Fruit fly (Drosophila melanogaster) whole organism, embryonic: Measurements from ENCODE around the gene CG45066.

Experiments used
- Atf3 ChIP-seq: fragments of 200-800 bp; sonication (Bioruptor generic); optimal IDR thresholded peaks from 3 replicates; lab custom pipeline; 2016; ENCODE audit warnings: missing biosample characterization, missing genetic modification characterization
- Awh ChIP-seq: fragments of 200-800 bp; sonication (Bioruptor generic); IDR thresholded peaks from 2 replicates; pipeline ENCODE4, ENCODE4 v1.3.6; 2022; ENCODE audit warnings: missing biosample characterization, missing genetic modification characterization
- B-H2 ChIP-seq: fragments of 200-800 bp; sonication (Bioruptor generic); optimal IDR thresholded peaks from 2 replicates; lab custom pipeline; 2018; ENCODE audit warnings: missing biosample characterization, mild to moderate bottlenecking, missing genetic modification characterization
- CG10147 ChIP-seq: fragments of 200-800 bp; sonication (Bioruptor generic); optimal IDR thresholded peaks from 2 replicates; lab custom pipeline; 2019; ENCODE audit warnings: missing biosample characterization, mild to moderate bottlenecking, missing genetic modification characterization, moderate library complexity
- CG10274 ChIP-seq: fragments of 200-800 bp; sonication (Bioruptor generic); optimal IDR thresholded peaks from 3 replicates; lab custom pipeline; 2017; ENCODE audit warnings: missing biosample characterization, mild to moderate bottlenecking, missing genetic modification characterization
- CG11560 ChIP-seq: fragments of 200-800 bp; sonication (Bioruptor generic); IDR thresholded peaks from 3 replicates; pipeline ENCODE4 v1.3.6; 2022; ENCODE audit warnings: missing biosample characterization, missing genetic modification characterization
- CG12155 ChIP-seq: fragments of 200-800 bp; sonication (Bioruptor generic); optimal IDR thresholded peaks from 3 replicates; lab custom pipeline; 2016; ENCODE audit warnings: missing biosample characterization, missing genetic modification characterization
- CG13424 ChIP-seq: fragments of 200-800 bp; sonication (Bioruptor generic); optimal IDR thresholded peaks from 2 replicates; lab custom pipeline; 2019; ENCODE audit warnings: missing biosample characterization, mild to moderate bottlenecking, missing genetic modification characterization, moderate library complexity
- CG16813 ChIP-seq: fragments of 200-800 bp; sonication (Bioruptor generic); IDR thresholded peaks from 3 replicates; pipeline ENCODE4 v1.3.6; 2022; ENCODE audit warnings: missing biosample characterization, missing genetic modification characterization; ENCODE audit not compliant: partially characterized antibody
- CG3163 ChIP-seq: fragments of 200-800 bp; sonication (Bioruptor generic); optimal IDR thresholded peaks from 3 replicates; lab custom pipeline; 2016; ENCODE audit warnings: missing biosample characterization, missing genetic modification characterization
- CG3281 ChIP-seq: fragments of 200-800 bp; sonication (Bioruptor generic); optimal IDR thresholded peaks from 3 replicates; lab custom pipeline; 2017; ENCODE audit warnings: missing biosample characterization, mild to moderate bottlenecking, missing genetic modification characterization
- CG34376 ChIP-seq: fragments of 200-800 bp; sonication (Bioruptor generic); optimal IDR thresholded peaks from 2 replicates; lab custom pipeline; 2018; ENCODE audit warnings: missing biosample characterization, mild to moderate bottlenecking, missing genetic modification characterization
- CG34422 ChIP-seq: fragments of 200-800 bp; sonication (Bioruptor generic); IDR thresholded peaks from 3 replicates; pipeline ENCODE4 v1.3.6; 2022; ENCODE audit warnings: missing biosample characterization, missing genetic modification characterization
- CG8388 ChIP-seq: fragments of 200-800 bp; sonication (Bioruptor generic); optimal IDR thresholded peaks from 2 replicates; lab custom pipeline; 2019; ENCODE audit warnings: missing biosample characterization, mild to moderate bottlenecking, missing genetic modification characterization, moderate library complexity
- CG8765 ChIP-seq: fragments of 200-800 bp; sonication (Bioruptor generic); IDR thresholded peaks from 2 replicates; pipeline ENCODE4 v1.3.6; 2022; ENCODE audit warnings: missing biosample characterization, missing genetic modification characterization
- CG9215 ChIP-seq: fragments of 200-800 bp; sonication (Bioruptor generic); IDR thresholded peaks from 2 replicates; pipeline ENCODE4 v1.3.6; 2022; ENCODE audit warnings: missing biosample characterization, missing genetic modification characterization
- CG9609 ChIP-seq: fragments of 200-800 bp; sonication (Bioruptor generic); optimal IDR thresholded peaks from 3 replicates; lab custom pipeline; 2016; ENCODE audit warnings: missing biosample characterization, missing genetic modification characterization
- CG9797 ChIP-seq: fragments of 200-800 bp; sonication (Bioruptor generic); optimal IDR thresholded peaks from 3 replicates; lab custom pipeline; 2018; ENCODE audit warnings: missing biosample characterization, mild to moderate bottlenecking, missing genetic modification characterization
- CG9932 ChIP-seq: fragments of 200-800 bp; sonication (Bioruptor generic); IDR thresholded peaks from 2 replicates; pipeline ENCODE4 v1.3.6; 2022; ENCODE audit warnings: missing biosample characterization, missing genetic modification characterization
- D ChIP-seq, 2 experiments: fragments of 200-800 bp in 1 of 2; fragments of >200 bp in 1 of 2; sonication (Bioruptor generic) in 1 of 2; optimal IDR thresholded peaks; 2 replicates in 1 of 2; 3 replicates in 1 of 2; lab custom pipeline; 2017; ENCODE audit warnings: mild to moderate bottlenecking in 1 of 2, missing biosample characterization in 1 of 2, missing genetic modification characterization in 1 of 2, missing genetic modification reagents in 1 of 2
- Hr3 ChIP-seq: fragments of 200-800 bp; sonication (Bioruptor generic); optimal IDR thresholded peaks from 3 replicates; lab custom pipeline; 2016; ENCODE audit warnings: missing biosample characterization, missing genetic modification characterization
- Hr39 ChIP-seq: fragments of >200 bp; optimal IDR thresholded peaks from 2 replicates; lab custom pipeline; 2017
- Lpt ChIP-seq: fragments of >200 bp; optimal IDR thresholded peaks from 2 replicates; lab custom pipeline; 2018; ENCODE audit warnings: missing biosample characterization, missing genetic modification characterization
- Med ChIP-seq: fragments of 200-800 bp; sonication (Bioruptor generic); peaks from one replicate; lab custom pipeline; 2016; ENCODE audit warnings: missing biosample characterization, missing genetic modification characterization, mild to moderate bottlenecking, inconsistent platforms, moderate library complexity
- Pdp1 ChIP-seq, 2 experiments: fragments of 200-800 bp; sonication (Bioruptor generic); optimal IDR thresholded peaks; 3 replicates each; lab custom pipeline; 2016; ENCODE audit warnings: missing biosample characterization in 2 of 2, missing genetic modification characterization in 2 of 2, mild to moderate bottlenecking in 1 of 2, moderate library complexity in 1 of 2
- Xrp1 ChIP-seq: fragments of 200-800 bp; sonication (Bioruptor generic); IDR thresholded peaks from 2 replicates; pipeline ENCODE4 v1.3.6; 2022; ENCODE audit warnings: missing biosample characterization, missing genetic modification characterization
- bigmax ChIP-seq: fragments of 200-800 bp; sonication (Bioruptor generic); optimal IDR thresholded peaks from 2 replicates; lab custom pipeline; 2018; ENCODE audit warnings: missing biosample characterization, mild to moderate bottlenecking, missing genetic modification characterization
- bowl ChIP-seq: fragments of 200-800 bp; sonication (Bioruptor generic); IDR thresholded peaks from 2 replicates; pipeline ENCODE4 v1.3.6; 2022; ENCODE audit warnings: missing biosample characterization, missing genetic modification characterization
- btn ChIP-seq: fragments of 200-800 bp; sonication (Bioruptor generic); optimal IDR thresholded peaks from 2 replicates; lab custom pipeline; 2016; ENCODE audit warnings: missing biosample characterization, missing genetic modification characterization
- dati ChIP-seq: fragments of 200-800 bp; sonication (Bioruptor generic); IDR thresholded peaks from 2 replicates; pipeline ENCODE4 v1.3.6; 2022; ENCODE audit warnings: missing biosample characterization, missing genetic modification characterization
- en ChIP-seq: fragments of 200-800 bp; sonication (Bioruptor generic); optimal IDR thresholded peaks from 2 replicates; lab custom pipeline; 2016; ENCODE audit warnings: missing biosample characterization, missing genetic modification characterization
- eyg ChIP-seq: fragments of 200-800 bp; sonication (Bioruptor generic); optimal IDR thresholded peaks from 3 replicates; lab custom pipeline; 2016; ENCODE audit warnings: missing biosample characterization, missing genetic modification characterization
- fd64A ChIP-seq: fragments of 200-800 bp; sonication (Bioruptor generic); optimal IDR thresholded peaks from 3 replicates; lab custom pipeline; 2018; ENCODE audit warnings: missing biosample characterization, mild to moderate bottlenecking, missing genetic modification characterization
- ftz-f1 ChIP-seq: fragments of 200-800 bp; sonication (Bioruptor generic); optimal IDR thresholded peaks from 2 replicates; lab custom pipeline; 2016; ENCODE audit warnings: missing biosample characterization, missing genetic modification characterization
- gem ChIP-seq: fragments of 200-800 bp; sonication (Bioruptor generic); optimal IDR thresholded peaks from 2 replicates; lab custom pipeline; 2019; ENCODE audit warnings: missing biosample characterization, mild to moderate bottlenecking, missing genetic modification characterization, moderate library complexity
- hb ChIP-seq: fragments of 200-800 bp; sonication (Bioruptor generic); IDR thresholded peaks from 3 replicates; pipeline ENCODE4 v1.3.6; 2022; ENCODE audit warnings: missing biosample characterization, missing genetic modification characterization; ENCODE audit not compliant: partially characterized antibody
- hbn ChIP-seq: fragments of 200-800 bp; sonication (Bioruptor generic); IDR thresholded peaks from 2 replicates; pipeline ENCODE4 v1.3.6; 2022; ENCODE audit warnings: missing biosample characterization, missing genetic modification characterization; ENCODE audit not compliant: partially characterized antibody
- kah ChIP-seq: fragments of 200-800 bp; sonication (Bioruptor generic); optimal IDR thresholded peaks from 2 replicates; lab custom pipeline; 2018; ENCODE audit warnings: missing biosample characterization, mild to moderate bottlenecking, missing genetic modification characterization
- knrl ChIP-seq: fragments of 200-800 bp; sonication (Bioruptor generic); IDR thresholded peaks from 3 replicates; pipeline ENCODE4 v1.3.6; 2022; ENCODE audit warnings: missing biosample characterization, missing genetic modification characterization; ENCODE audit not compliant: partially characterized antibody
- lbe ChIP-seq: fragments of 200-800 bp; sonication (Bioruptor generic); optimal IDR thresholded peaks from 2 replicates; lab custom pipeline; 2016; ENCODE audit warnings: missing biosample characterization, mild to moderate bottlenecking, missing genetic modification characterization
- lilli ChIP-seq: fragments of 200-800 bp; sonication (Bioruptor generic); optimal IDR thresholded peaks from 3 replicates; lab custom pipeline; 2016; ENCODE audit warnings: missing biosample characterization, missing genetic modification characterization
- lmd ChIP-seq: fragments of 200-800 bp; sonication (Bioruptor generic); IDR thresholded peaks from 2 replicates; pipeline ENCODE4 v1.3.6; 2022; ENCODE audit warnings: missing biosample characterization, missing genetic modification characterization
- nmo ChIP-seq: fragments of 200-800 bp; sonication (Bioruptor generic); optimal IDR thresholded peaks from 2 replicates; lab custom pipeline; 2018; ENCODE audit warnings: missing biosample characterization, mild to moderate bottlenecking, missing genetic modification characterization, moderate library complexity
- odd ChIP-seq: fragments of 200-800 bp; sonication (Bioruptor generic); optimal IDR thresholded peaks from 2 replicates; lab custom pipeline; 2017; ENCODE audit warnings: missing biosample characterization, mild to moderate bottlenecking, missing genetic modification characterization
- schlank ChIP-seq: fragments of 200-800 bp; sonication (Bioruptor generic); optimal IDR thresholded peaks from 2 replicates; lab custom pipeline; 2018; ENCODE audit warnings: missing biosample characterization, mild to moderate bottlenecking, missing genetic modification characterization
- slou ChIP-seq: fragments of 200-800 bp; sonication (Bioruptor generic); optimal IDR thresholded peaks from 3 replicates; lab custom pipeline; 2016; ENCODE audit warnings: missing biosample characterization, missing genetic modification characterization
- tna ChIP-seq: fragments of 200-800 bp; sonication (Bioruptor generic); IDR thresholded peaks from 2 replicates; pipeline ENCODE4 v1.3.6; 2022; ENCODE audit warnings: missing biosample characterization, missing genetic modification characterization; ENCODE audit not compliant: partially characterized antibody
- ttk ChIP-seq: fragments of 200-800 bp; sonication (Bioruptor generic); IDR thresholded peaks from 2 replicates; pipeline ENCODE4 v2.1.2; 2022; ENCODE audit warnings: missing biosample characterization, missing genetic modification characterization
- zfh1 ChIP-seq: fragments of 200-800 bp; sonication (Bioruptor generic); IDR thresholded peaks from 3 replicates; pipeline ENCODE4 v1.3.6; 2022; ENCODE audit warnings: missing biosample characterization, missing genetic modification characterization

Gene CG45066

dm6 chr3L:3083329-3084083 is 27.5 kb downstream of the CG45066 start (continued):
- TF ChIP-seq CG34422 (GFP tag; lab: Robert Waterston, UW), result peak; percentile 36; the same call in 1 of the 3 replicates
- TF ChIP-seq fd64A (GFP tag; lab: Kevin White, UChicago), result peak; percentile 78
- no peak for TF ChIP-seq btn (GFP tag; lab: Kevin White, UChicago)
- peak; percentile 28 for TF ChIP-seq CG3163 (GFP tag; lab: Kevin White, UChicago)
- TF ChIP-seq dati, result no peak
- TF ChIP-seq lmd (GFP tag; lab: Robert Waterston, UW), result no peak
- no peak for TF ChIP-seq CG10147
- TF ChIP-seq CG8388 (GFP tag; lab: Kevin White, UChicago), result peak; percentile 10
- no peak for TF ChIP-seq CG12155 (GFP tag; lab: Kevin White, UChicago)
- peak; percentile 17 to 48 for TF ChIP-seq Pdp1 (GFP tag; optimal IDR thresholded peaks at IDR 0.05; lab: Kevin White, UChicago)
- peak; percentile 28 for TF ChIP-seq Atf3 (GFP tag; lab: Kevin White, UChicago)
- peak; percentile 25; the same call in 1 of the 2 replicates for TF ChIP-seq bowl (GFP tag; lab: Robert Waterston, UW)
- no peak for TF ChIP-seq nmo (GFP tag; lab: Kevin White, UChicago)
- peak; percentile 22 for TF ChIP-seq kah (GFP tag; lab: Kevin White, UChicago)
- TF ChIP-seq schlank, result peak; percentile 50
- TF ChIP-seq CG9797, result peak; percentile 3
- TF ChIP-seq gem (tag; lab: Kevin White, UChicago), result peak; percentile 48
- TF ChIP-seq lilli (GFP tag; lab: Kevin White, UChicago), result no peak
- no peak for TF ChIP-seq en (GFP tag; lab: Kevin White, UChicago)
- TF ChIP-seq Lpt (GFP tag; lab: Kevin White, UChicago), result no peak
- peak; percentile 70; the same call in 2 of the 3 replicates for TF ChIP-seq zfh1 (GFP tag; lab: Robert Waterston, UW)
- peak; percentile 81 for TF ChIP-seq Xrp1
- peak; percentile 41 for TF ChIP-seq CG10274 (GFP tag; lab: Kevin White, UChicago)
- peak; percentile 17 for TF ChIP-seq bigmax (GFP tag; lab: Kevin White, UChicago)
- peak; percentile 88 for TF ChIP-seq Med (GFP tag; lab: Kevin White, UChicago)
- TF ChIP-seq ftz-f1 (GFP tag; lab: Kevin White, UChicago), result no peak
- TF ChIP-seq odd, result peak; percentile 73
- no peak for TF ChIP-seq Hr39 (lab: Kevin White, UChicago)
- no peak for TF ChIP-seq CG9215 (GFP tag; lab: Robert Waterston, UW)
- no peak for TF ChIP-seq eyg (GFP tag; lab: Kevin White, UChicago)
- no peak for TF ChIP-seq slou (GFP tag; lab: Kevin White, UChicago)
- no peak for TF ChIP-seq CG11560 (tag; lab: Robert Waterston, UW)
- TF ChIP-seq CG9609 (GFP tag; lab: Kevin White, UChicago), result peak; percentile 31
- no peak for TF ChIP-seq Hr3 (GFP tag; lab: Kevin White, UChicago)
- peak; percentile 16 for TF ChIP-seq B-H2 (GFP tag; lab: Kevin White, UChicago)
- TF ChIP-seq hbn (GFP tag; lab: Robert Waterston, UW), result no peak
- TF ChIP-seq D (optimal IDR thresholded peaks at IDR 0.05; lab: Kevin White, UChicago), result no peak
- TF ChIP-seq D (GFP tag; optimal IDR thresholded peaks at IDR 0.05; lab: Kevin White, UChicago), result peak; percentile 76
- no peak for TF ChIP-seq hb
- TF ChIP-seq CG34376 (GFP tag; lab: Kevin White, UChicago), result peak; percentile 95
- no peak for TF ChIP-seq CG8765
- peak; percentile 46; the same call in 1 of the 2 replicates for TF ChIP-seq ttk
- peak; percentile 84 for TF ChIP-seq Awh (GFP tag; lab: Robert Waterston, UW)
- peak; percentile 25 for TF ChIP-seq CG13424 (tag; lab: Kevin White, UChicago)
- peak; percentile 36 for TF ChIP-seq lbe (GFP tag; lab: Kevin White, UChicago)
- TF ChIP-seq knrl (GFP tag; lab: Robert Waterston, UW), result no peak
- peak; percentile 61 for TF ChIP-seq CG3281
- no peak for TF ChIP-seq tna
- TF ChIP-seq CG9932 (GFP tag; lab: Robert Waterston, UW), result peak; percentile 4; the same call in 1 of the 2 replicates
- no peak for TF ChIP-seq CG16813 (GFP tag; lab: Robert Waterston, UW)
